Fruit fly (Drosophila melanogaster) whole organism, wandering third instar larva: ENCODE data around the gene Spn28Db.

Source experiments
- CG9705 ChIP-seq: fragments of 200-800 bp; sonication (Bioruptor generic); optimal IDR thresholded peaks from 2 replicates; lab custom pipeline; 2018; ENCODE audit warnings: missing biosample characterization, mild to moderate bottlenecking, missing genetic modification characterization
- CrebA ChIP-seq: fragments of 200-800 bp; sonication (Bioruptor generic); optimal IDR thresholded peaks from 2 replicates; lab custom pipeline; 2016; ENCODE audit warnings: missing biosample characterization, mild to moderate bottlenecking, missing genetic modification characterization, borderline replicate concordance
- Dfd ChIP-seq: fragments of >200 bp; optimal IDR thresholded peaks from 2 replicates; lab custom pipeline; 2017; ENCODE audit warnings: missing biosample characterization, missing genetic modification characterization
- GATAd ChIP-seq: sonication (Bioruptor generic); optimal IDR thresholded peaks from 2 replicates; lab custom pipeline; 2016; ENCODE audit warnings: missing biosample characterization, missing genetic modification characterization
- HLH106 ChIP-seq: fragments of 200-800 bp; optimal IDR thresholded peaks from 3 replicates; lab custom pipeline; 2019; ENCODE audit warnings: missing biosample characterization, mild to moderate bottlenecking, missing genetic modification characterization, moderate library complexity
- Hr78 ChIP-seq: fragments of >200 bp; optimal IDR thresholded peaks from 2 replicates; lab custom pipeline; 2017; ENCODE audit warnings: missing biosample characterization, missing genetic modification characterization
- Hr83 ChIP-seq: fragments of 200-300 bp; sonication (Bioruptor generic); optimal IDR thresholded peaks from 2 replicates; lab custom pipeline; 2016; ENCODE audit warnings: missing biosample characterization, mild to moderate bottlenecking, missing genetic modification characterization, moderate library complexity; ENCODE audit not compliant: poor library complexity, severe bottlenecking
- Jra ChIP-seq: sonication (Bioruptor generic); optimal IDR thresholded peaks from 2 replicates; lab custom pipeline; 2016; ENCODE audit warnings: missing biosample characterization, missing genetic modification characterization
- Myc ChIP-seq: fragments of >200 bp; optimal IDR thresholded peaks from 2 replicates; lab custom pipeline; 2017
- Rel ChIP-seq, 2 experiments: fragments of 200-800 bp; sonication (Bioruptor generic) in 1 of 2; optimal IDR thresholded peaks; 2 replicates in 1 of 2; 3 replicates in 1 of 2; lab custom pipeline; 2016 to 2019; ENCODE audit warnings: mild to moderate bottlenecking in 2 of 2, missing biosample characterization in 2 of 2, missing genetic modification characterization in 2 of 2, moderate library complexity in 1 of 2
- brk ChIP-seq: fragments of 200-800 bp; sonication (Bioruptor generic); optimal IDR thresholded peaks from 2 replicates; lab custom pipeline; 2016; ENCODE audit warnings: missing biosample characterization, mild to moderate bottlenecking, missing genetic modification characterization
- dmrt93B ChIP-seq: fragments of 200-800 bp; sonication (Bioruptor generic); optimal IDR thresholded peaks from 2 replicates; lab custom pipeline; 2018; ENCODE audit warnings: missing biosample characterization, mild to moderate bottlenecking, missing genetic modification characterization
- dsf ChIP-seq: sonication (Bioruptor generic); optimal IDR thresholded peaks from 2 replicates; lab custom pipeline; 2016; ENCODE audit warnings: missing biosample characterization, missing genetic modification characterization, borderline replicate concordance
- ey ChIP-seq: fragments of 200-800 bp; sonication (Bioruptor generic); optimal IDR thresholded peaks from 2 replicates; lab custom pipeline; 2016; ENCODE audit warnings: missing biosample characterization, missing genetic modification characterization
- h ChIP-seq: fragments of 200-800 bp; sonication (Bioruptor generic); optimal IDR thresholded peaks from 3 replicates; lab custom pipeline; 2016; ENCODE audit warnings: missing biosample characterization, mild to moderate bottlenecking, missing genetic modification characterization
- rgr ChIP-seq: fragments of 200-800 bp; sonication (Bioruptor generic); optimal IDR thresholded peaks from 3 replicates; lab custom pipeline; 2016; ENCODE audit warnings: missing biosample characterization, mild to moderate bottlenecking, missing genetic modification characterization
- sv ChIP-seq: fragments of 200-800 bp; sonication (Bioruptor generic); optimal IDR thresholded peaks from 3 replicates; lab custom pipeline; 2016; ENCODE audit warnings: missing biosample characterization, missing genetic modification characterization
- usp ChIP-seq: fragments of >200 bp; optimal IDR thresholded peaks from 2 replicates; lab custom pipeline; 2017; ENCODE audit warnings: missing biosample characterization, missing genetic modification characterization
- woc ChIP-seq: sonication (Bioruptor generic); optimal IDR thresholded peaks from 2 replicates; lab custom pipeline; 2016; ENCODE audit warnings: missing biosample characterization, mild to moderate bottlenecking, missing genetic modification characterization

Gene Spn28Db

DNA sequence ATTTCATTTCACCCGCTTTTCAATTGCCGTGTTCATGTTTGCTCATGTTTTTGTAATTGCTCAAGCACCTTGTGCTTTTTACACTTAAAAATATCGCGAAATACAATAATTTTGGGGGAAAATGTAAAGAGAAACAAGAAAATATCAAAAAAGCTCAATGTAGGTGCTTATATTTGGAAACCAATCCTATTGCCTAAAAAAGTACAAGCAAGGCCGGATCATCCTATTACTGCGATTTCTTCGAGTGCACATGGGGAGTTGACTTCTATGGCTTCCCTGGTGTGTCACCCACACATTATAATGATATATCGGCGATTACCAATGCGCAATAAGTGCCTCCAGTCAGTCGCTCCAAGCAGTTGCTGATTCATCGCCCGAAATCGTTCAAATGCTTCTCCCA is 49.3 kb downstream of the Spn28Db start (continued):
- TF ChIP-seq Hr83 (GFP tag; lab: Kevin White, UChicago) (no peak), HLH106 (tag; lab: Kevin White, UChicago) (peak; percentile 17), CrebA (no peak), Myc (lab: Kevin White, UChicago) (no peak), ey (GFP tag; lab: Kevin White, UChicago) (peak; percentile 42), Hr78 (no peak), rgr (peak; percentile 16), usp (GFP tag; lab: Kevin White, UChicago) (no peak), woc (GFP tag; lab: Kevin White, UChicago) (no peak), GATAd (no peak), Rel (GFP tag; optimal IDR thresholded peaks at IDR 0.05; lab: Kevin White, UChicago) (no peak), Rel (tag; optimal IDR thresholded peaks at IDR 0.05; lab: Kevin White, UChicago) (no peak), Dfd (GFP tag; lab: Kevin White, UChicago) (no peak), brk (GFP tag; lab: Kevin White, UChicago) (no peak), CG9705 (no peak), sv (GFP tag; lab: Kevin White, UChicago) (no peak), dmrt93B (GFP tag; lab: Kevin White, UChicago) (no peak)

DNA sequence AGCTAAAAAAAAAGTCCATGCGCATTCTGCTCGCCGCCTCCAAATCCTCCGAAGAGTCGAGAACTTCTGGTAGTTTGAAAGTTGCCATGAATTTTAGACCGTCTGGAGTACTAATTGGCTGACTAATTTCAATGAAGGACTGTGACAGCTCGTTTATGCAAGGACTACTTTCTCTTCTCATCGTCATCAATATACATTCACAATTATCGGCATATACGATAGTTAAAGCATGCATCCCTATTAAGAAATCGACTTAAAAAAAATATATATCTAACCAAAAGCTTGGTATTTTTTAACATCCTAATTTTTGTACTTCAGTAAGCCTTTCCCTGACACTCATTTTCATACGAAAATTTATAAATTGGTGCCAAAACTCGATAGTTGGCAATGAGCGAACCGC is 50.4 kb downstream of the Spn28Db start, which contains the start of gene CG14537:
CG14537 (plus strand) TSS at position 301 of the 400 bp plus-strand sequence.
- TF ChIP-seq Rel (GFP tag; optimal IDR thresholded peaks at IDR 0.05; lab: Kevin White, UChicago): no peak
- TF ChIP-seq Rel (tag; optimal IDR thresholded peaks at IDR 0.05; lab: Kevin White, UChicago): no peak
- TF ChIP-seq Jra (GFP tag; lab: Kevin White, UChicago): no peak
- TF ChIP-seq Hr83 (GFP tag; lab: Kevin White, UChicago): no peak
- TF ChIP-seq CG9705: no peak
- no peak for TF ChIP-seq dsf
- no peak for TF ChIP-seq h (GFP tag; lab: Kevin White, UChicago)
